Worm (Caenorhabditis elegans) whole organism, L3 larva: ENCODE results near the gene his-35.

ENCODE experiments used
- R02D3.7 ChIP-seq: fragments of 150-350 bp; optimal IDR thresholded peaks from 2 replicates; lab custom pipeline; 2014; ENCODE audit warnings: missing biosample characterization, missing genetic modification characterization
- ama-1 ChIP-seq: fragments of 150-350 bp; optimal IDR thresholded peaks from 2 replicates; lab custom pipeline; 2018
- daf-12 ChIP-seq: fragments of 150-350 bp; optimal IDR thresholded peaks from 2 replicates; lab custom pipeline; 2014; ENCODE audit warnings: missing biosample characterization, missing genetic modification reagents, missing genetic modification characterization
- elt-2 ChIP-seq: sonication (generic microtip); optimal IDR thresholded peaks from 2 replicates; lab custom pipeline; 2016; ENCODE audit warnings: missing genetic modification reagents, mild to moderate bottlenecking, missing genetic modification characterization, missing compliant biosample characterization
- jun-1 ChIP-seq: fragments of 150-350 bp; optimal IDR thresholded peaks from 2 replicates; lab custom pipeline; 2014; ENCODE audit warnings: missing biosample characterization, missing genetic modification reagents, missing genetic modification characterization
- mdl-1 ChIP-seq: fragments of 150-350 bp; optimal IDR thresholded peaks from 2 replicates; lab custom pipeline; 2014; ENCODE audit warnings: missing biosample characterization, missing genetic modification characterization
- nhr-11 ChIP-seq: fragments of 150-350 bp; optimal IDR thresholded peaks from 2 replicates; lab custom pipeline; 2014; ENCODE audit warnings: missing biosample characterization, missing genetic modification characterization
- nhr-237 ChIP-seq: fragments of 150-350 bp; optimal IDR thresholded peaks from 2 replicates; lab custom pipeline; 2014; ENCODE audit warnings: missing biosample characterization, missing genetic modification characterization
- nhr-25 ChIP-seq: sonication (generic microtip); optimal IDR thresholded peaks from 2 replicates; lab custom pipeline; 2017; ENCODE audit warnings: missing biosample characterization, missing genetic modification characterization
- nhr-28 ChIP-seq: fragments of 150-350 bp; optimal IDR thresholded peaks from 2 replicates; lab custom pipeline; 2014; ENCODE audit warnings: missing biosample characterization, missing genetic modification characterization
- nhr-76 ChIP-seq: fragments of 150-350 bp; sonication (generic microtip); optimal IDR thresholded peaks from 5 replicates; lab custom pipeline; 2014; ENCODE audit warnings: missing biosample characterization, missing genetic modification characterization
- unc-62 ChIP-seq: fragments of 150-350 bp; sonication (generic microtip); optimal IDR thresholded peaks from 4 replicates; lab custom pipeline; 2014; ENCODE audit warnings: missing biosample characterization, missing genetic modification reagents, missing genetic modification characterization
- zag-1 ChIP-seq: fragments of 150-350 bp; optimal IDR thresholded peaks from 2 replicates; lab custom pipeline; 2014; ENCODE audit warnings: missing biosample characterization, missing genetic modification characterization
- ztf-4 ChIP-seq: fragments of 150-350 bp; optimal IDR thresholded peaks from 2 replicates; lab custom pipeline; 2014; ENCODE audit warnings: missing biosample characterization, missing genetic modification characterization

- TF ChIP-seq mdl-1: no peak
- TF ChIP-seq elt-2: peak; percentile 67
- no peak for TF ChIP-seq nhr-11 (tag; lab: Kevin White, UChicago)
- no peak for TF ChIP-seq nhr-25 (tag; lab: Kevin White, UChicago)
- TF ChIP-seq nhr-237 (tag; lab: Kevin White, UChicago): no peak
- TF ChIP-seq jun-1 (tag; lab: Kevin White, UChicago): no peak
- no peak for TF ChIP-seq R02D3.7
- TF ChIP-seq unc-62: no peak
- no peak for TF ChIP-seq zag-1 (tag; lab: Kevin White, UChicago)
- no peak for TF ChIP-seq ztf-4
- TF ChIP-seq ama-1 (lab: Kevin White, UChicago): no peak
- TF ChIP-seq daf-12: no peak
- TF ChIP-seq nhr-76: no peak
- no peak for TF ChIP-seq nhr-28 (tag; lab: Kevin White, UChicago)
Measured at ce11 chrV:9507742-9508141, 37.3 kb downstream of the his-35 start, which contains the start of gene acs-14.
